Worm (Caenorhabditis elegans): ENCODE results near the gene dlc-5.

ce11 chrIV:6464005-6464404, 26.0 kb downstream of the dlc-5 start, which contains the start of gene acr-25:
- TF ChIP-seq sox-2 (GFP tag; IDR thresholded peaks at IDR 0.05), result no peak
- no peak for TF ChIP-seq ama-1 (optimal IDR thresholded peaks at IDR 0.05)
- TF ChIP-seq ceh-45 (GFP tag; IDR thresholded peaks at IDR 0.05), result no peak
- TF ChIP-seq fkh-10 (GFP tag; optimal IDR thresholded peaks at IDR 0.05), result no peak
- TF ChIP-seq pha-4 (tag; optimal IDR thresholded peaks at IDR 0.05), result no peak
- no peak for TF ChIP-seq fkh-6 (tag; optimal IDR thresholded peaks at IDR 0.05)
- TF ChIP-seq hlh-30 (tag; optimal IDR thresholded peaks at IDR 0.05; ENCODE audit: insufficient read depth), result no peak
- TF ChIP-seq dmd-4 (tag; optimal IDR thresholded peaks at IDR 0.05; ENCODE audit: borderline replicate concordance), result no peak
- TF ChIP-seq fax-1 (tag; optimal IDR thresholded peaks at IDR 0.05), result no peak
- no peak for TF ChIP-seq Y22D7AL.16 (tag; optimal IDR thresholded peaks at IDR 0.05)
- TF ChIP-seq elt-2 (tag; optimal IDR thresholded peaks at IDR 0.05), result no peak
- no peak for TF ChIP-seq ceh-24 (tag; optimal IDR thresholded peaks at IDR 0.05)
- no peak for TF ChIP-seq nhr-11 (tag; optimal IDR thresholded peaks at IDR 0.05)

All from whole organism, late embryonic.